Fruit fly (Drosophila melanogaster): Measurements from ENCODE around the gene Tdrd3.

Tdrd3 gene

dm6 chr3L:14757464-14758384 is 28.9 kb upstream of the Tdrd3 start, which contains the start of gene CG42507 (continued):
- TF ChIP-seq danr (GFP tag; IDR thresholded peaks at IDR 0.05) (no peak), Hand (GFP tag; optimal IDR thresholded peaks at IDR 0.05) (no peak), Sox100B (GFP tag; optimal IDR thresholded peaks at IDR 0.05) (no peak), CG9215 (GFP tag; IDR thresholded peaks at IDR 0.05) (peak; percentile 98), rib (GFP tag; IDR thresholded peaks at IDR 0.05) (peak; percentile 20; the same call in 1 of the 2 replicates), gro (GFP tag; optimal IDR thresholded peaks at IDR 0.05) (no peak), sna (GFP tag; IDR thresholded peaks at IDR 0.05; ENCODE audit: partially characterized antibody) (peak; percentile 24; the same call in 1 of the 2 replicates), pan (optimal IDR thresholded peaks at IDR 0.05) (no peak), pan (GFP tag; optimal IDR thresholded peaks at IDR 0.05 in 1 of 2, IDR thresholded peaks at IDR 0.05 in 1 of 2) (peak in 1 of 2 experiments; percentile 41), CG13287 (GFP tag; IDR thresholded peaks at IDR 0.05; ENCODE audit: partially characterized antibody) (peak; percentile 54), gt (GFP tag; IDR thresholded peaks at IDR 0.05) (no peak), CG15479 (GFP tag; optimal IDR thresholded peaks at IDR 0.05) (no peak), wdn (GFP tag; IDR thresholded peaks at IDR 0.05) (peak; percentile 85; the same call in 1 of the 2 replicates), sens-2 (GFP tag; IDR thresholded peaks at IDR 0.05) (no peak), CG14965 (GFP tag; optimal IDR thresholded peaks at IDR 0.05; ENCODE audit: borderline replicate concordance) (no peak), Fer1 (GFP tag; optimal IDR thresholded peaks at IDR 0.05) (peak; percentile 39), CG17568 (GFP tag; optimal IDR thresholded peaks at IDR 0.05) (peak; percentile 62), Meics (GFP tag; optimal IDR thresholded peaks at IDR 0.05) (peak; percentile 34), p53 (GFP tag; optimal IDR thresholded peaks at IDR 0.05) (no peak), sisA (GFP tag; IDR thresholded peaks at IDR 0.05) (no peak), jumu (GFP tag; optimal IDR thresholded peaks at IDR 0.05) (no peak), CG7745 (tag; optimal IDR thresholded peaks at IDR 0.05) (peak; percentile 32), HHEX (GFP tag; optimal IDR thresholded peaks at IDR 0.05) (peak; percentile 50), D (optimal IDR thresholded peaks at IDR 0.05) (no peak), D (GFP tag; optimal IDR thresholded peaks at IDR 0.05) (no peak), CG2129 (GFP tag; IDR thresholded peaks at IDR 0.05; ENCODE audit: partially characterized antibody) (no peak), luna (GFP tag; optimal IDR thresholded peaks at IDR 0.05) (no peak), CG2120 (GFP tag; optimal IDR thresholded peaks at IDR 0.05) (peak; percentile 37), CG17912 (GFP tag; optimal IDR thresholded peaks at IDR 0.05) (peak; percentile 61), tx (GFP tag; optimal IDR thresholded peaks at IDR 0.05) (no peak), unpg (GFP tag; optimal IDR thresholded peaks at IDR 0.05) (peak; percentile 11), pita (GFP tag; optimal IDR thresholded peaks at IDR 0.05) (no peak), tgo (GFP tag; IDR thresholded peaks at IDR 0.05) (no peak), cad (GFP tag; optimal IDR thresholded peaks at IDR 0.05) (no peak), CG4424 (GFP tag; optimal IDR thresholded peaks at IDR 0.05) (no peak), CG16815 (GFP tag; optimal IDR thresholded peaks at IDR 0.05) (no peak), Usf (GFP tag; optimal IDR thresholded peaks at IDR 0.05) (no peak), CG12942 (GFP tag; optimal IDR thresholded peaks at IDR 0.05) (no peak), CG10366 (GFP tag; IDR thresholded peaks at IDR 0.05) (no peak), lilli (GFP tag; optimal IDR thresholded peaks at IDR 0.05) (no peak), bowl (GFP tag; IDR thresholded peaks at IDR 0.05) (no peak), eyg (GFP tag; optimal IDR thresholded peaks at IDR 0.05) (peak; percentile 7), NfI (GFP tag; optimal IDR thresholded peaks at IDR 0.05) (peak; percentile 48), CG10654 (GFP tag; optimal IDR thresholded peaks at IDR 0.05) (no peak), CG11723 (GFP tag; optimal IDR thresholded peaks at IDR 0.05) (peak; percentile 34), Rfx (GFP tag; IDR thresholded peaks at IDR 0.05) (peak; percentile 64), fd102C (GFP tag; optimal IDR thresholded peaks at IDR 0.05) (peak; percentile 74), Bteb2 (GFP tag; optimal IDR thresholded peaks at IDR 0.05) (no peak), run (tag; optimal IDR thresholded peaks at IDR 0.05) (no peak), ara (GFP tag; IDR thresholded peaks at IDR 0.05) (peak; percentile 50)
